Worm (Caenorhabditis elegans): ENCODE measurements around the gene clec-121.

The clec-121 gene

ce11 chrII:3067896-3068295 is 34.2 kb upstream of the clec-121 start:
- TF ChIP-seq sem-2 (GFP tag; optimal IDR thresholded peaks at IDR 0.05) (no peak), nhr-237 (tag; optimal IDR thresholded peaks at IDR 0.05) (no peak), M03D4.4 (tag; optimal IDR thresholded peaks at IDR 0.05) (no peak), lsy-2 (tag; optimal IDR thresholded peaks at IDR 0.05) (no peak), tbx-8 (GFP tag; optimal IDR thresholded peaks at IDR 0.05) (no peak), hlh-1 (tag; optimal IDR thresholded peaks at IDR 0.05) (no peak), nhr-28 (tag; optimal IDR thresholded peaks at IDR 0.05) (no peak), snpc-4 (tag; optimal IDR thresholded peaks at IDR 0.05) (no peak), mab-5 (tag; optimal IDR thresholded peaks at IDR 0.05) (no peak), ceh-83 (GFP tag; optimal IDR thresholded peaks at IDR 0.05) (no peak), ceh-43 (GFP tag; optimal IDR thresholded peaks at IDR 0.05) (no peak), unc-39 (tag; optimal IDR thresholded peaks at IDR 0.05) (no peak), pha-4 (tag; optimal IDR thresholded peaks at IDR 0.05) (no peak), elt-1 (tag; optimal IDR thresholded peaks at IDR 0.05; ENCODE audit: borderline replicate concordance, insufficient read depth) (no peak), unc-120 (tag; optimal IDR thresholded peaks at IDR 0.05; ENCODE audit: poor library complexity, severe bottlenecking) (no peak), cnd-1 (tag; optimal IDR thresholded peaks at IDR 0.05) (no peak), nhr-12 (tag; optimal IDR thresholded peaks at IDR 0.05) (no peak), flh-1 (GFP tag; optimal IDR thresholded peaks at IDR 0.05) (no peak)

DNA sequence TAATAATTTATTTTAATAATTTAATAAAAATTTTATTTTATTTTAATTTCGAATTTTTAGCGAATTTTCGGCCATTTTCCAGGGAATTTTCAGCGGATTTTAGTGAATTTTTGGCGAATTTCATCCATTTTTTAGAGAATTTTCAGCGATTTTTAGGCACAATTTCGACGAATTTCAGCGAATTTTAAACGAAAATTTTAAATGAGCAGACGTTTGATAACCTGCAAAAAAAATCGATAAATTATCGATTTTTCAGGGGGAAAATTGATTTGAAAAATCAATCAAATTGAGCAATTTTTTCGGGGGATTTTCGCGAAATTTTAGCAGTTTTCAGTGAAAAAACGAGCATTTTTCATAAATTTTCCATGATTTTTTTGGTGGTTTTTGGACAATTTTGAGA is 33.5 kb upstream of the clec-121 start:
- TF ChIP-seq sem-2 (GFP tag; optimal IDR thresholded peaks at IDR 0.05) = no peak
- TF ChIP-seq cnd-1 (tag; optimal IDR thresholded peaks at IDR 0.05) = no peak
- no peak for TF ChIP-seq bed-3 (GFP tag; optimal IDR thresholded peaks at IDR 0.05)
- no peak for TF ChIP-seq lin-32 (GFP tag; optimal IDR thresholded peaks at IDR 0.05)
- TF ChIP-seq drap-1 (GFP tag; optimal IDR thresholded peaks at IDR 0.05) = no peak
- no peak for TF ChIP-seq sptf-1 (tag; optimal IDR thresholded peaks at IDR 0.05)
- TF ChIP-seq ztf-11 (tag; optimal IDR thresholded peaks at IDR 0.05) = no peak
- no peak for TF ChIP-seq ces-1 (GFP tag; optimal IDR thresholded peaks at IDR 0.05)
- no peak for TF ChIP-seq ceh-43 (GFP tag; optimal IDR thresholded peaks at IDR 0.05)
- no peak for TF ChIP-seq nhr-12 (tag; optimal IDR thresholded peaks at IDR 0.05)
- no peak for TF ChIP-seq mls-2 (tag; optimal IDR thresholded peaks at IDR 0.05)
- no peak for TF ChIP-seq blmp-1 (tag; optimal IDR thresholded peaks at IDR 0.05)
- TF ChIP-seq flh-1 (GFP tag; optimal IDR thresholded peaks at IDR 0.05) = no peak
- TF ChIP-seq unc-39 (tag; optimal IDR thresholded peaks at IDR 0.05) = no peak
- no peak for TF ChIP-seq elt-1 (tag; optimal IDR thresholded peaks at IDR 0.05; ENCODE audit: borderline replicate concordance, insufficient read depth)
- TF ChIP-seq nhr-2 (tag; optimal IDR thresholded peaks at IDR 0.05) = no peak

- TF ChIP-seq unc-62 (GFP tag; optimal IDR thresholded peaks at IDR 0.05) (no peak), ham-2 (GFP tag; optimal IDR thresholded peaks at IDR 0.05) (no peak)
Measured at ce11 chrII:3070182-3070581, 31.9 kb upstream of the clec-121 start.

DNA sequence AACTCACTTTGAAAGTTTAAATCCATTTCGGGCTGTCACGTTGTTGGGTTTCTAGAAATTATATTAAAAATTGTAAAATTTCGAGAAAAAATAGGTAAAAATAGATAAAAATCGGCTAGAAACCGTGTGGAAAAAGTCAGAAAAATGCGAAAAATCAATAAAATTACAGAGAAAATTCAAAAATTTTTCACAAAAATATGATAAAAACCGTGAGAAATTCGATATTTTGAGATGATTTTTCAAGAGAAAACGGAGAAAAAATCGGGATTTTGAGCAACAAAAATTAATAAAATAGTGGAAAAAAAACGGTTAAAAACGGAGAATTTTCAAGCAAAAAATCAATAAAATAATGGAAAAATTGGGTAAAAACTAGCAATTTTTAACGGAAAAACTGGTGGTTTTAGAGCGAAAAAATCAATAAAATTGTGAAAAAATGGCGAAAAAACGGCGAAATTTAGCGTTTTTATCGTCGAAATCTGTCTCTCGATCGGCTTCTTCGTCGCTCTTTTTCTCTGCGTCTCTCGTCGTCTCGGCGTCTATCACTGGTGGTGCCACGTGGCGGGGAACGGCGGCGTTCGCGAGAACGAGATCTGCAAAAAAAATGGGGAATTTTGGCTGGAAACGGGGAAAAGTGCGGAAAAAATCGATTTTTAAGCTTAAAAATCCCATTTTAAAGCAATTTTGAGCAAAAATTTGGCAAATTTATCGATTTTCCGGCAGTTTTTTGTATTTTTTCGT is 30.9 kb upstream of the clec-121 start, which contains the start of gene Y25C1A.7:
Gene Y25C1A.7 (minus strand): TSS at position 51 of the 738 bp plus-strand sequence.
- no peak for TF ChIP-seq ztf-11 (tag; optimal IDR thresholded peaks at IDR 0.05)
- no peak for TF ChIP-seq unc-62 (GFP tag; optimal IDR thresholded peaks at IDR 0.05)
- TF ChIP-seq ceh-83 (GFP tag; optimal IDR thresholded peaks at IDR 0.05) = no peak
- no peak for TF ChIP-seq tbx-8 (GFP tag; optimal IDR thresholded peaks at IDR 0.05)
- TF ChIP-seq flh-1 (GFP tag; optimal IDR thresholded peaks at IDR 0.05) = no peak
- TF ChIP-seq blmp-1 (tag; optimal IDR thresholded peaks at IDR 0.05) = no peak
- no peak for TF ChIP-seq nhr-12 (tag; optimal IDR thresholded peaks at IDR 0.05)
- no peak for TF ChIP-seq ceh-43 (GFP tag; optimal IDR thresholded peaks at IDR 0.05)
- TF ChIP-seq sem-2 (GFP tag; optimal IDR thresholded peaks at IDR 0.05) = no peak
- no peak for TF ChIP-seq elt-3 (tag; optimal IDR thresholded peaks at IDR 0.05)
- TF ChIP-seq bed-3 (GFP tag; optimal IDR thresholded peaks at IDR 0.05) = no peak
- no peak for TF ChIP-seq ces-1 (GFP tag; optimal IDR thresholded peaks at IDR 0.05)
- no peak for TF ChIP-seq pha-4 (tag; optimal IDR thresholded peaks at IDR 0.05)
- no peak for TF ChIP-seq nhr-76 (tag; optimal IDR thresholded peaks at IDR 0.05)
- TF ChIP-seq mep-1 (tag; optimal IDR thresholded peaks at IDR 0.05) = no peak
- TF ChIP-seq lsy-2 (tag; optimal IDR thresholded peaks at IDR 0.05) = no peak
- TF ChIP-seq unc-120 (tag; optimal IDR thresholded peaks at IDR 0.05; ENCODE audit: poor library complexity, severe bottlenecking) = no peak

All from whole organism, mixed stage, embryonic.